Fruit fly (Drosophila melanogaster) whole organism, wandering third instar larva: Measurements from ENCODE around the gene ps.

Experiments
- Abd-B ChIP-seq: fragments of >200 bp; optimal IDR thresholded peaks from 2 replicates; lab custom pipeline; 2017; ENCODE audit warnings: missing biosample characterization, missing genetic modification characterization
- CG32264 ChIP-seq: fragments of 200-800 bp; sonication (Bioruptor generic); optimal IDR thresholded peaks from 2 replicates; lab custom pipeline; 2016; ENCODE audit warnings: missing biosample characterization, missing genetic modification characterization
- Dfd ChIP-seq: fragments of >200 bp; optimal IDR thresholded peaks from 2 replicates; lab custom pipeline; 2017; ENCODE audit warnings: missing biosample characterization, missing genetic modification characterization
- Hnf4 ChIP-seq: fragments of 200-800 bp; sonication (Bioruptor generic); optimal IDR thresholded peaks from 2 replicates; lab custom pipeline; 2016; ENCODE audit warnings: missing biosample characterization, mild to moderate bottlenecking, missing genetic modification characterization
- Hr83 ChIP-seq: fragments of 200-300 bp; sonication (Bioruptor generic); optimal IDR thresholded peaks from 2 replicates; lab custom pipeline; 2016; ENCODE audit warnings: missing biosample characterization, mild to moderate bottlenecking, missing genetic modification characterization, moderate library complexity; ENCODE audit not compliant: poor library complexity, severe bottlenecking
- N ChIP-seq: fragments of >200 bp; optimal IDR thresholded peaks from 2 replicates; lab custom pipeline; 2018; ENCODE audit warnings: missing biosample characterization, missing external identifiers, missing genetic modification characterization
- OdsH ChIP-seq: fragments of 200-800 bp; sonication (Bioruptor generic); optimal IDR thresholded peaks from 2 replicates; lab custom pipeline; 2016; ENCODE audit warnings: missing biosample characterization, mild to moderate bottlenecking, missing genetic modification characterization
- Vsx2 ChIP-seq: fragments of 200-300, 225-300 bp; sonication (Bioruptor generic); optimal IDR thresholded peaks from 2 replicates; lab custom pipeline; 2018; ENCODE audit warnings: missing biosample characterization, missing genetic modification characterization; ENCODE audit not compliant: partially characterized antibody
- ey ChIP-seq: fragments of 200-800 bp; sonication (Bioruptor generic); optimal IDR thresholded peaks from 2 replicates; lab custom pipeline; 2016; ENCODE audit warnings: missing biosample characterization, missing genetic modification characterization
- fru ChIP-seq: fragments of 200-800 bp; sonication (Bioruptor generic); optimal IDR thresholded peaks from 3 replicates; lab custom pipeline; 2016; ENCODE audit warnings: missing biosample characterization, mild to moderate bottlenecking, missing genetic modification characterization
- h ChIP-seq: fragments of 200-800 bp; sonication (Bioruptor generic); optimal IDR thresholded peaks from 3 replicates; lab custom pipeline; 2016; ENCODE audit warnings: missing biosample characterization, mild to moderate bottlenecking, missing genetic modification characterization
- jim ChIP-seq: fragments of 175-275, 200-325 bp; sonication (Bioruptor generic); optimal IDR thresholded peaks from 2 replicates; lab custom pipeline; 2016; ENCODE audit warnings: missing biosample characterization, mild to moderate bottlenecking, missing genetic modification characterization
- rgr ChIP-seq: fragments of 200-800 bp; sonication (Bioruptor generic); optimal IDR thresholded peaks from 3 replicates; lab custom pipeline; 2016; ENCODE audit warnings: missing biosample characterization, mild to moderate bottlenecking, missing genetic modification characterization
- usp ChIP-seq: fragments of >200 bp; optimal IDR thresholded peaks from 2 replicates; lab custom pipeline; 2017; ENCODE audit warnings: missing biosample characterization, missing genetic modification characterization

DNA sequence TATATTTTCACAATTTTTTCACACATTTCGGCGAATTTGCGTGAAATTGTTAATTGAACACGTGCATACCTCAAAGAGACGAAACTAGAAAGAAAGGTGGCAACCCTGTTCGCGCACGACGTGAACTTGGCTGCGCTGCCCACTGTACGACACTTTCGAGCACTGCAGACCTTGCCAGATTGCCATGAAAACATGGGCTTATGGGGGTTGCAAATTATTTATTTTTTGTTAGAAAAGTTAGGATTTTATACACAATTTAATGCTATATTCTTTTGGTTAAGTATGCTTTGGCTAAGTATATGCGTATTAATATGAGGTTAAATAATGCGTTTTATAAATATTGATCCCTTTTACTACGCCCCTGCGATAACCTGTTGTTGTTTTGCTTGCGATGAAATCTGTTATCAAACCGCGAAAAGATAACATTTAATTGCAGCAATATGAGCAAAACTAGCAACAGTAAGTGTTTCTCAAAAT lies 16.6 kb upstream of the ps start, which contains the start of the genes RpL34b and CG8132:
- TF ChIP-seq OdsH (GFP tag; lab: Kevin White, UChicago) (peak; percentile 93), Vsx2 (GFP tag; lab: Kevin White, UChicago) (no peak), CG32264 (GFP tag; lab: Kevin White, UChicago) (peak; percentile 73), Hnf4 (GFP tag; lab: Kevin White, UChicago) (peak; percentile 97), Abd-B (GFP tag; lab: Kevin White, UChicago) (no peak), N (GFP tag; lab: Kevin White, UChicago) (no peak), jim (GFP tag; lab: Kevin White, UChicago) (peak; percentile 85), ey (GFP tag; lab: Kevin White, UChicago) (peak; percentile 93), h (peak; percentile 98), usp (no peak), rgr (peak; percentile 96), Hr83 (GFP tag; lab: Kevin White, UChicago) (peak; percentile 96), Dfd (GFP tag; lab: Kevin White, UChicago) (no peak), fru (peak; percentile 95)
